Worm (Caenorhabditis elegans): Measurements from ENCODE around the gene srab-7.

srab-7 gene

DNA sequence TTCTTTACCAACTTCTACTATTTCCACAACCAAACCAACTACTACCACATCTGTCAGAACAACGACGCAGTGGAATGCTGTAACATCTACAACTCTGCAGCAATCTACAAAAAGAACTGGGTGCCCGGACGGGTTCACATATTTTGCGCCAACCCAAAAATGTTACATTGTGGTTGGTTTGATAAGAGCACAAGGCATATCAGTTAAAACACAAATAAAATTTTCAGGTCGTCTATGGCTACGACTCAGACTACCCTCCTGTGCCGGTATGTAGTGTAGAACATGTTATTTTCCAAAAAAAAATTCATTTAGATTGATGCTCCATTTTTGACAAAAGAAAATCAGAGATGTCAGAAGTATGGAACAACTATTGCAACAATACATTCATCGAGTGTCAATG is 35.8 kb downstream of the srab-7 start:
- TF ChIP-seq nhr-12 (tag; optimal IDR thresholded peaks at IDR 0.05) = no peak
- no peak for TF ChIP-seq nhr-76 (tag; optimal IDR thresholded peaks at IDR 0.05)
- TF ChIP-seq tbx-8 (GFP tag; optimal IDR thresholded peaks at IDR 0.05) = no peak
- no peak for TF ChIP-seq sem-2 (GFP tag; optimal IDR thresholded peaks at IDR 0.05)
- TF ChIP-seq cnd-1 (tag; optimal IDR thresholded peaks at IDR 0.05) = no peak
- TF ChIP-seq lin-13 (tag; optimal IDR thresholded peaks at IDR 0.05) = no peak
- no peak for TF ChIP-seq nhr-28 (tag; optimal IDR thresholded peaks at IDR 0.05)
- no peak for TF ChIP-seq lsy-2 (tag; optimal IDR thresholded peaks at IDR 0.05)
- TF ChIP-seq elt-1 (tag; optimal IDR thresholded peaks at IDR 0.05; ENCODE audit: borderline replicate concordance, insufficient read depth) = no peak
- TF ChIP-seq mep-1 (tag; optimal IDR thresholded peaks at IDR 0.05) = no peak
- TF ChIP-seq elt-3 (tag; optimal IDR thresholded peaks at IDR 0.05) = no peak
- TF ChIP-seq unc-120 (tag; optimal IDR thresholded peaks at IDR 0.05; ENCODE audit: poor library complexity, severe bottlenecking) = no peak
- TF ChIP-seq lin-32 (GFP tag; optimal IDR thresholded peaks at IDR 0.05) = no peak
- TF ChIP-seq ceh-43 (GFP tag; optimal IDR thresholded peaks at IDR 0.05) = no peak
- no peak for TF ChIP-seq unc-62 (GFP tag; optimal IDR thresholded peaks at IDR 0.05)
- TF ChIP-seq ces-1 (GFP tag; optimal IDR thresholded peaks at IDR 0.05) = no peak
- TF ChIP-seq ceh-83 (GFP tag; optimal IDR thresholded peaks at IDR 0.05) = no peak

DNA sequence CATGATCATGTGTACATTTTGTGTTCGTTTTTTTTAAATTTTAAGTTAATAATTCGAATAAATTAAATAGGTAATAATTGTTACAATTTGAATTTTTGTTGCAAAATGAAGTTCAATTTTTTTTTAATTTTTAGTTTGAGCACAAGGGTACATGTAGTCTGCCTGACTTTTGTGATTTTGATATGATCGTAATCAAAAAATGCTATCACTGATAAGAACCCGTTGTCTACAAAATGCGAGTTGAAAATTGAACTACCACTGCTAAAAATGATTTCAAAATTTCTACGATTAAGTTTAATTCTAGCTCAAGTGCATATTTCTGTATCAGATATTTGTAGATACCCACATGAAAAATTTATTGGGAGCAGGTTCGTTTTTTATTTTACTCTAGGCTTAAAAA is 36.8 kb downstream of the srab-7 start, which contains the start of gene clec-210:
TSS of gene clec-210 (plus strand) at position 211 of the 400 bp plus-strand sequence.
- TF ChIP-seq blmp-1 (tag; optimal IDR thresholded peaks at IDR 0.05) = no peak
- TF ChIP-seq unc-120 (tag; optimal IDR thresholded peaks at IDR 0.05; ENCODE audit: poor library complexity, severe bottlenecking) = no peak
- no peak for TF ChIP-seq lsy-2 (tag; optimal IDR thresholded peaks at IDR 0.05)
- TF ChIP-seq ham-2 (GFP tag; optimal IDR thresholded peaks at IDR 0.05) = no peak
- no peak for TF ChIP-seq mab-5 (tag; optimal IDR thresholded peaks at IDR 0.05)
- TF ChIP-seq unc-62 (GFP tag; optimal IDR thresholded peaks at IDR 0.05) = no peak
- no peak for TF ChIP-seq ceh-83 (GFP tag; optimal IDR thresholded peaks at IDR 0.05)
- no peak for TF ChIP-seq sptf-1 (tag; optimal IDR thresholded peaks at IDR 0.05)
- TF ChIP-seq cnd-1 (tag; optimal IDR thresholded peaks at IDR 0.05) = no peak
- no peak for TF ChIP-seq mep-1 (tag; optimal IDR thresholded peaks at IDR 0.05)
- TF ChIP-seq sem-2 (GFP tag; optimal IDR thresholded peaks at IDR 0.05) = no peak
- no peak for TF ChIP-seq elt-3 (tag; optimal IDR thresholded peaks at IDR 0.05)
- TF ChIP-seq tbx-8 (GFP tag; optimal IDR thresholded peaks at IDR 0.05) = no peak
- no peak for TF ChIP-seq lin-32 (GFP tag; optimal IDR thresholded peaks at IDR 0.05)
- TF ChIP-seq ztf-11 (tag; optimal IDR thresholded peaks at IDR 0.05) = no peak
- TF ChIP-seq nhr-12 (tag; optimal IDR thresholded peaks at IDR 0.05) = no peak
- TF ChIP-seq hlh-1 (tag; optimal IDR thresholded peaks at IDR 0.05) = no peak

DNA sequence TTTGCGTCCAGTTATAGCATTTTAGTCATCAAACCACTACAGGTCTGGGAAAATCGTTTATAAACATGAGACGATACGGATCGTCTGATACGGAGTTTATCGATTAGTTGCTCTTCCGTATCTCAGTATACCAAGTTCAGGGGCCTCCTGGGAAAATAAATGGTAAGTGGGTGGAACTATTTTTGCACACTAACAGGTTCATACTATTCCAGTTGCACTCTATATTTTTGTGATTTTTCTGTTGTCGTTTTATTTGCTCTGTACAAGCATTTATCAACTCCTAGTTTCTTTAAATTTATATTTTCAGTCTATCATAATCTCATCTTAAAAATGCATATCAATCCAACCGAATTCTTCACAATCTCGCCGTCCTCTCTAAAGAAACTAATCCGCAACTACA is 40.0 kb downstream of the srab-7 start, which contains the start of gene Y73C8C.3:
TSS of gene Y73C8C.3 (plus strand) at position 301 of the 400 bp plus-strand sequence.
- no peak for TF ChIP-seq cnd-1 (tag; optimal IDR thresholded peaks at IDR 0.05)
- no peak for TF ChIP-seq sptf-1 (tag; optimal IDR thresholded peaks at IDR 0.05)
- TF ChIP-seq unc-39 (tag; optimal IDR thresholded peaks at IDR 0.05) = no peak
- TF ChIP-seq mls-2 (tag; optimal IDR thresholded peaks at IDR 0.05) = no peak
- TF ChIP-seq ceh-83 (GFP tag; optimal IDR thresholded peaks at IDR 0.05) = no peak
- no peak for TF ChIP-seq nhr-2 (tag; optimal IDR thresholded peaks at IDR 0.05)
- TF ChIP-seq ztf-11 (tag; optimal IDR thresholded peaks at IDR 0.05) = no peak
- no peak for TF ChIP-seq lin-32 (GFP tag; optimal IDR thresholded peaks at IDR 0.05)
- no peak for TF ChIP-seq nhr-76 (tag; optimal IDR thresholded peaks at IDR 0.05)
- TF ChIP-seq lsy-2 (tag; optimal IDR thresholded peaks at IDR 0.05) = no peak
- TF ChIP-seq mab-5 (tag; optimal IDR thresholded peaks at IDR 0.05) = no peak
- TF ChIP-seq unc-62 (GFP tag; optimal IDR thresholded peaks at IDR 0.05) = no peak

DNA sequence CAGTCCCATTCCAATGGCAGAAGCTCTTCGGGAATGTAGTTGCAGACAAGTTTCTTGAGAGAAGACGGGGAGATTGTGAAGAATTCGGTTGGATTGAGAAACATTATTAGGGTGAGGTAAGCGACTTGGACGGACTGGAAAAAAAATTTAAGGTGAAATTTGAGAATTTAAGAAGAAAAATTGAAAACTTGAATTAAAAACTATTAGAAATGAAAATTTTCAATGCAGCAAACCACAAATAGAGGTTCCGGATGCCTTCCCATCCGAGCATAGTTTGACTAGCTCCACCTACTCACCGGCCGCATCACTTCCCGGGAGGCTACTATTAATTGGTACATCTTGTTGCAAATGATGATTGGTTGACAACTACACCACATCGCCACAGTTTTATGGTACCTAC is 41.2 kb downstream of the srab-7 start, which contains the start of gene Y73C8C.8:
TSS of gene Y73C8C.8 (minus strand) at position 101 of the 400 bp plus-strand sequence.
- TF ChIP-seq bed-3 (GFP tag; optimal IDR thresholded peaks at IDR 0.05) (no peak), hlh-1 (tag; optimal IDR thresholded peaks at IDR 0.05) (no peak), flh-1 (GFP tag; optimal IDR thresholded peaks at IDR 0.05) (no peak), ceh-39 (tag; optimal IDR thresholded peaks at IDR 0.05) (no peak), unc-62 (GFP tag; optimal IDR thresholded peaks at IDR 0.05) (no peak), sem-2 (GFP tag; optimal IDR thresholded peaks at IDR 0.05) (no peak), snpc-4 (tag; optimal IDR thresholded peaks at IDR 0.05) (no peak), ces-1 (GFP tag; optimal IDR thresholded peaks at IDR 0.05) (no peak), unc-120 (tag; optimal IDR thresholded peaks at IDR 0.05; ENCODE audit: poor library complexity, severe bottlenecking) (no peak), ztf-11 (tag; optimal IDR thresholded peaks at IDR 0.05) (no peak), pha-4 (tag; optimal IDR thresholded peaks at IDR 0.05) (no peak), nhr-76 (tag; optimal IDR thresholded peaks at IDR 0.05) (no peak), nhr-237 (tag; optimal IDR thresholded peaks at IDR 0.05) (no peak), nhr-2 (tag; optimal IDR thresholded peaks at IDR 0.05) (no peak)

All from whole organism, mixed stage, embryonic.